Fruit fly (Drosophila melanogaster): ENCODE data around the gene Or98b.

dm6 chr3R:28375785-28376184 lies 23.7 kb downstream of the Or98b start:
- no peak for TF ChIP-seq psq (GFP tag; optimal IDR thresholded peaks at IDR 0.05)
- TF ChIP-seq zfh1 (GFP tag; IDR thresholded peaks at IDR 0.05): no peak
- no peak for TF ChIP-seq CG11695 (GFP tag; IDR thresholded peaks at IDR 0.05)
- no peak for TF ChIP-seq TFAM (GFP tag; optimal IDR thresholded peaks at IDR 0.05)
- no peak for TF ChIP-seq chm (GFP tag; IDR thresholded peaks at IDR 0.05)
- no peak for TF ChIP-seq CG10462 (GFP tag; optimal IDR thresholded peaks at IDR 0.05)
- no peak for TF ChIP-seq CG6683 (GFP tag; optimal IDR thresholded peaks at IDR 0.05)
- TF ChIP-seq CG10979 (tag; optimal IDR thresholded peaks at IDR 0.05): no peak
- TF ChIP-seq CG13296 (GFP tag; optimal IDR thresholded peaks at IDR 0.05): no peak
- TF ChIP-seq cwo (GFP tag; optimal IDR thresholded peaks at IDR 0.05): no peak
- TF ChIP-seq Mes4 (GFP tag; optimal IDR thresholded peaks at IDR 0.05): no peak
